Worm (Caenorhabditis elegans): ENCODE results near the gene mec-18.

ce11 chrX:4248949-4249348 lies 25.1 kb downstream of the mec-18 start, which contains the start of gene hlh-13:
- TF ChIP-seq ets-7 (tag; optimal IDR thresholded peaks at IDR 0.05) (no peak), hmbx-1 (tag; optimal IDR thresholded peaks at IDR 0.05) (no peak), ama-1 (optimal IDR thresholded peaks at IDR 0.05) (no peak), aly-1 (tag; optimal IDR thresholded peaks at IDR 0.05) (no peak), F13C5.2 (tag; optimal IDR thresholded peaks at IDR 0.05) (no peak), hnd-1 (tag; optimal IDR thresholded peaks at IDR 0.05) (no peak), ceh-13 (GFP tag; optimal IDR thresholded peaks at IDR 0.05) (no peak), B0310.2 (tag; optimal IDR thresholded peaks at IDR 0.05) (no peak)
